Fruit fly (Drosophila melanogaster): ENCODE data around the gene CIA30.

- TF ChIP-seq psq (optimal IDR thresholded peaks at IDR 0.05) (no peak), Dll (optimal IDR thresholded peaks at IDR 0.05) (no peak), usp (GFP tag; optimal IDR thresholded peaks at IDR 0.05) (no peak), CG8478 (optimal IDR thresholded peaks at IDR 0.05) (no peak)
Observed at dm6 chr3R:29692009-29692641, 44.6 kb upstream of the CIA30 start, which contains the start of gene dmrt99B.

Data from whole organism.